Fruit fly (Drosophila melanogaster): ENCODE results near the gene mus312.

mus312 gene

DNA sequence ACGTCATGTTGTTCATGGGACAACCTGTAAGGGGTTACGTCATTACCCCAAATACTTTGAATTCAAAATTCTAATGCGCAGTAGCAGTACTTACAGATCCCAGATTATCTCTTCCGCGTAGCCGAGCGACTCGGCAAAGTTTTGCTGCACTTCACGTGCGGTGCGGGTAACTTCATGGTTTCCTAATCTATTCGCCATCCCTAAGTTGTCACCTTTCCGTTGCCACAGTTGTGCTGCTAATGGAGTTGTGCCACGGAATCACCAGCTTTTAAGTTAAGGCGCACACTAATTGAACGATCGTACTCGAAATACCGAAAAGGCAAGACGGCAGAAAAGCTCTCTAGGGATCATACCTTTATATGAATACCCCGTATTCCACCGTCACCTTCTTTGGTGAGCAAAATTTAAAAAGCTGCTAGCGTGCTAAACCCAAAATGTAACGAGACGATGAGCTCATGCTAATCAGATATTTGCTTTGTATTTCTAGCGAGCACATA lies 30.9 kb downstream of the mus312 start, which contains the start of gene pst (continued):
- TF ChIP-seq CG9817 (tag; optimal IDR thresholded peaks at IDR 0.05) = no peak
- TF ChIP-seq nerfin-1 (tag; optimal IDR thresholded peaks at IDR 0.05) = no peak
- TF ChIP-seq hth (optimal IDR thresholded peaks at IDR 0.05) = no peak
- TF ChIP-seq CG9215 (GFP tag; IDR thresholded peaks at IDR 0.05) = no peak
- TF ChIP-seq zfh2 (GFP tag; optimal IDR thresholded peaks at IDR 0.05) = no peak
- TF ChIP-seq CHES-1-like (GFP tag; optimal IDR thresholded peaks at IDR 0.05) = peak; percentile 20
- no peak for TF ChIP-seq Poxn (GFP tag; IDR thresholded peaks at IDR 0.05)
- no peak for TF ChIP-seq slou (GFP tag; optimal IDR thresholded peaks at IDR 0.05)
- no peak for TF ChIP-seq CG9609 (GFP tag; optimal IDR thresholded peaks at IDR 0.05)
- TF ChIP-seq tna (GFP tag; IDR thresholded peaks at IDR 0.05; ENCODE audit: partially characterized antibody) = peak; percentile 25
- no peak for TF ChIP-seq tin (GFP tag; optimal IDR thresholded peaks at IDR 0.05)
- no peak for TF ChIP-seq TFAM (GFP tag; optimal IDR thresholded peaks at IDR 0.05)
- TF ChIP-seq CG31388 (GFP tag; optimal IDR thresholded peaks at IDR 0.05) = no peak
- TF ChIP-seq CG18764 (GFP tag; optimal IDR thresholded peaks at IDR 0.05) = no peak
- TF ChIP-seq CG8944 (GFP tag; optimal IDR thresholded peaks at IDR 0.05) = no peak
- peak; percentile 64 for TF ChIP-seq Vsx1 (GFP tag; optimal IDR thresholded peaks at IDR 0.05)
- 0 out of 3 replicates have a peak, but pooled peaks have one; percentile 53 for TF ChIP-seq Opbp (GFP tag; IDR thresholded peaks at IDR 0.05; ENCODE audit: partially characterized antibody)
- TF ChIP-seq Sox102F (GFP tag; optimal IDR thresholded peaks at IDR 0.05) = no peak
- no peak for TF ChIP-seq CG6813 (GFP tag; optimal IDR thresholded peaks at IDR 0.05)
- TF ChIP-seq Max (GFP tag; optimal IDR thresholded peaks at IDR 0.05) = no peak
- no peak for TF ChIP-seq pfk (GFP tag; optimal IDR thresholded peaks at IDR 0.05)
- TF ChIP-seq zen2 (GFP tag; IDR thresholded peaks at IDR 0.05; ENCODE audit: partially characterized antibody) = 0 out of 3 replicates have a peak, but pooled peaks have one; percentile 15
- no peak for TF ChIP-seq CG5245 (GFP tag; optimal IDR thresholded peaks at IDR 0.05)
- TF ChIP-seq gro (GFP tag; optimal IDR thresholded peaks at IDR 0.05) = peak; percentile 8
- peak; percentile 37 for TF ChIP-seq CG10274 (GFP tag; optimal IDR thresholded peaks at IDR 0.05)
- TF ChIP-seq HmgD (GFP tag; optimal IDR thresholded peaks at IDR 0.05) = peak; percentile 60
- TF ChIP-seq CG6765 (GFP tag; optimal IDR thresholded peaks at IDR 0.05) = peak; percentile 23
- TF ChIP-seq bowl (GFP tag; IDR thresholded peaks at IDR 0.05) = peak; percentile 53; the same call in 1 of the 2 replicates
- no peak for TF ChIP-seq CG8478 (optimal IDR thresholded peaks at IDR 0.05)
- no peak for TF ChIP-seq Mad (GFP tag; optimal IDR thresholded peaks at IDR 0.05)
- 0 out of 3 replicates have a peak, but pooled peaks have one; percentile 26 for TF ChIP-seq dysf (GFP tag; IDR thresholded peaks at IDR 0.05)
- TF ChIP-seq Ada2b (GFP tag; IDR thresholded peaks at IDR 0.05) = peak; percentile 4; the same call in 1 of the 2 replicates
- no peak for TF ChIP-seq CG1529 (GFP tag; optimal IDR thresholded peaks at IDR 0.05)
- no peak for TF ChIP-seq Stat92E (GFP tag; optimal IDR thresholded peaks at IDR 0.05)
- peak; percentile 52; the same call in 1 of the 2 replicates for TF ChIP-seq E2f2 (GFP tag; IDR thresholded peaks at IDR 0.05)
- TF ChIP-seq Lim3 (GFP tag; IDR thresholded peaks at IDR 0.05) = no peak
- peak; percentile 14; the same call in 2 of the 3 replicates for TF ChIP-seq Dbx (GFP tag; IDR thresholded peaks at IDR 0.05)
- TF ChIP-seq CG1602 (GFP tag; optimal IDR thresholded peaks at IDR 0.05) = no peak
- TF ChIP-seq CG11696 (GFP tag; IDR thresholded peaks at IDR 0.05) = no peak
- TF ChIP-seq chn (GFP tag; optimal IDR thresholded peaks at IDR 0.05) = no peak
- TF ChIP-seq CG42726 (GFP tag; IDR thresholded peaks at IDR 0.05; ENCODE audit: partially characterized antibody) = peak; percentile 54; the same call in 1 of the 2 replicates
- peak; percentile 69 for TF ChIP-seq bbx (GFP tag; IDR thresholded peaks at IDR 0.05; ENCODE audit: partially characterized antibody)
- TF ChIP-seq mld (GFP tag; IDR thresholded peaks at IDR 0.05; ENCODE audit: partially characterized antibody) = 0 out of 3 replicates have a peak, but pooled peaks have one; percentile 35
- TF ChIP-seq CG16779 (GFP tag; IDR thresholded peaks at IDR 0.05) = peak; percentile 52; the same call in 1 of the 2 replicates
- peak; percentile 29 for TF ChIP-seq CG9727 (GFP tag; optimal IDR thresholded peaks at IDR 0.05)
- no peak for TF ChIP-seq Dip2 (GFP tag; IDR thresholded peaks at IDR 0.05)
- TF ChIP-seq fd96Cb (tag; optimal IDR thresholded peaks at IDR 0.05) = no peak
- TF ChIP-seq hkb (optimal IDR thresholded peaks at IDR 0.05) = no peak
- TF ChIP-seq hkb (GFP tag; IDR thresholded peaks at IDR 0.05) = peak; percentile 57; the same call in 1 of the 2 replicates
- no peak for TF ChIP-seq Hmx (GFP tag; optimal IDR thresholded peaks at IDR 0.05)
- no peak for TF ChIP-seq zfh1 (GFP tag; IDR thresholded peaks at IDR 0.05)

Data from whole organism, embryonic.